Fruit fly (Drosophila melanogaster) whole organism, embryonic: ENCODE data around the gene CG4658.

ENCODE experiments used
- Atf6 ChIP-seq: fragments of 200-800 bp; sonication (Bioruptor generic); IDR thresholded peaks from 2 replicates; pipeline ENCODE4 v1.3.6; 2022; ENCODE audit warnings: missing biosample characterization, missing genetic modification characterization
- Bgb ChIP-seq: fragments of 200-800 bp; sonication (Bioruptor generic); IDR thresholded peaks from 2 replicates; pipeline ENCODE4 v1.3.6; 2022; ENCODE audit warnings: missing biosample characterization, missing genetic modification characterization; ENCODE audit not compliant: partially characterized antibody
- CG10366 ChIP-seq: fragments of 200-800 bp; sonication (Bioruptor generic); IDR thresholded peaks from 2 replicates; pipeline ENCODE4 v1.3.6; 2022; ENCODE audit warnings: missing biosample characterization, missing genetic modification characterization
- CG10979 ChIP-seq: fragments of 200-800 bp; sonication (Bioruptor generic); optimal IDR thresholded peaks from 2 replicates; lab custom pipeline; 2018; ENCODE audit warnings: missing biosample characterization, mild to moderate bottlenecking, missing genetic modification characterization, moderate library complexity
- CG11247 ChIP-seq: fragments of 200-800 bp; sonication (Bioruptor generic); IDR thresholded peaks from 2 replicates; pipeline ENCODE4 v1.3.6; 2022; ENCODE audit warnings: missing biosample characterization, missing genetic modification characterization
- CG11695 ChIP-seq: fragments of 200-800 bp; sonication (Bioruptor generic); IDR thresholded peaks from 3 replicates; pipeline ENCODE4 v1.3.6; 2022; ENCODE audit warnings: missing biosample characterization, missing genetic modification characterization
- CG11696 ChIP-seq: fragments of 200-800 bp; sonication (Bioruptor generic); IDR thresholded peaks from 2 replicates; pipeline ENCODE4 v1.3.6; 2022; ENCODE audit warnings: missing biosample characterization, missing genetic modification characterization
- CG13775 ChIP-seq: fragments of 200-800 bp; sonication (Bioruptor generic); optimal IDR thresholded peaks from 3 replicates; lab custom pipeline; 2017; ENCODE audit warnings: missing biosample characterization, mild to moderate bottlenecking, missing genetic modification characterization
- CG14014 ChIP-seq: fragments of 200-800 bp; sonication (Bioruptor generic); IDR thresholded peaks from 2 replicates; pipeline ENCODE4 v1.3.6; 2022; ENCODE audit warnings: missing biosample characterization, missing genetic modification characterization
- CG16863 ChIP-seq: fragments of 200-800 bp; sonication (Bioruptor generic); optimal IDR thresholded peaks from 3 replicates; lab custom pipeline; 2016; ENCODE audit warnings: missing biosample characterization, missing genetic modification characterization
- CG1792 ChIP-seq: fragments of 200-800 bp; sonication (Bioruptor generic); optimal IDR thresholded peaks from 2 replicates; lab custom pipeline; 2016; ENCODE audit warnings: missing biosample characterization, missing genetic modification characterization
- CG18262 ChIP-seq: fragments of 200-800 bp; optimal IDR thresholded peaks from 3 replicates; lab custom pipeline; 2019; ENCODE audit warnings: missing biosample characterization, mild to moderate bottlenecking, missing genetic modification characterization, moderate library complexity
- CG18599 ChIP-seq: fragments of 200-800 bp; sonication (Bioruptor generic); optimal IDR thresholded peaks from 3 replicates; lab custom pipeline; 2017; ENCODE audit warnings: missing biosample characterization, missing genetic modification characterization, mild to moderate bottlenecking, moderate library complexity, missing genetic modification reagents
- CG2129 ChIP-seq: fragments of 200-800 bp; sonication (Bioruptor generic); IDR thresholded peaks from 2 replicates; pipeline ENCODE4 v1.3.6; 2022; ENCODE audit warnings: missing biosample characterization, missing genetic modification characterization; ENCODE audit not compliant: partially characterized antibody
- CG2712 ChIP-seq: fragments of 200-800 bp; optimal IDR thresholded peaks from 3 replicates; lab custom pipeline; 2019; ENCODE audit warnings: missing biosample characterization, mild to moderate bottlenecking, missing genetic modification characterization, moderate library complexity
- CG3726 ChIP-seq: fragments of 200-800 bp; sonication (Bioruptor generic); IDR thresholded peaks from 3 replicates; pipeline ENCODE4, ENCODE4 v1.3.6; 2022; ENCODE audit warnings: missing biosample characterization, missing genetic modification characterization
- CG4424 ChIP-seq: fragments of 200-800 bp; sonication (Bioruptor generic); optimal IDR thresholded peaks from 3 replicates; lab custom pipeline; 2016; ENCODE audit warnings: missing biosample characterization, missing genetic modification characterization
- CG7271 ChIP-seq: fragments of 200-800 bp; sonication (Bioruptor generic); optimal IDR thresholded peaks from 2 replicates; lab custom pipeline; 2018; ENCODE audit warnings: missing biosample characterization, mild to moderate bottlenecking, missing genetic modification characterization, moderate library complexity
- CG7372 ChIP-seq: fragments of 200-800 bp; sonication (Bioruptor generic); IDR thresholded peaks from 2 replicates; pipeline ENCODE4 v1.3.6; 2022; ENCODE audit warnings: missing biosample characterization, missing genetic modification characterization
- CG7987 ChIP-seq: fragments of 200-800 bp; sonication (Bioruptor generic); optimal IDR thresholded peaks from 2 replicates; lab custom pipeline; 2018; ENCODE audit warnings: missing biosample characterization, mild to moderate bottlenecking, missing genetic modification characterization, moderate library complexity
- CG8765 ChIP-seq: fragments of 200-800 bp; sonication (Bioruptor generic); IDR thresholded peaks from 2 replicates; pipeline ENCODE4 v1.3.6; 2022; ENCODE audit warnings: missing biosample characterization, missing genetic modification characterization
- CoRest ChIP-seq: fragments of 200-800 bp; sonication (Bioruptor generic); optimal IDR thresholded peaks from 3 replicates; lab custom pipeline; 2018; ENCODE audit warnings: missing biosample characterization, mild to moderate bottlenecking, missing genetic modification characterization, moderate library complexity
- H2.0 ChIP-seq: fragments of 200-800 bp; sonication (Bioruptor generic); IDR thresholded peaks from 2 replicates; pipeline ENCODE4 v1.3.6; 2022; ENCODE audit warnings: missing biosample characterization, missing genetic modification characterization
- HLHmδ ChIP-seq: fragments of 200-800 bp; sonication (Bioruptor generic); optimal IDR thresholded peaks from 2 replicates; lab custom pipeline; 2018; ENCODE audit warnings: missing biosample characterization, mild to moderate bottlenecking, missing genetic modification characterization, moderate library complexity
- Hr3 ChIP-seq: fragments of 200-800 bp; sonication (Bioruptor generic); optimal IDR thresholded peaks from 3 replicates; lab custom pipeline; 2016; ENCODE audit warnings: missing biosample characterization, missing genetic modification characterization
- Sox100B ChIP-seq: fragments of 200-800 bp; sonication (Bioruptor generic); optimal IDR thresholded peaks from 3 replicates; lab custom pipeline; 2018; ENCODE audit warnings: missing biosample characterization, mild to moderate bottlenecking, missing genetic modification characterization
- Usf ChIP-seq: fragments of 200-800 bp; sonication (Bioruptor generic); optimal IDR thresholded peaks from 2 replicates; lab custom pipeline; 2017; ENCODE audit warnings: missing genotype, missing biosample characterization, missing genetic modification characterization
- Xbp1 ChIP-seq: fragments of 200-800 bp; sonication (Bioruptor generic); optimal IDR thresholded peaks from 3 replicates; lab custom pipeline; 2016; ENCODE audit warnings: missing biosample characterization, mild to moderate bottlenecking, missing genetic modification characterization
- ac ChIP-seq: fragments of 200-800 bp; sonication (Bioruptor generic); optimal IDR thresholded peaks from 3 replicates; lab custom pipeline; 2017; ENCODE audit warnings: missing biosample characterization, mild to moderate bottlenecking, missing genetic modification characterization
- bowl ChIP-seq: fragments of 200-800 bp; sonication (Bioruptor generic); IDR thresholded peaks from 2 replicates; pipeline ENCODE4 v1.3.6; 2022; ENCODE audit warnings: missing biosample characterization, missing genetic modification characterization
- cg ChIP-seq: fragments of 200-800 bp; sonication (Bioruptor generic); optimal IDR thresholded peaks from 3 replicates; lab custom pipeline; 2019; ENCODE audit warnings: missing biosample characterization, mild to moderate bottlenecking, missing genetic modification characterization, moderate library complexity
- chif ChIP-seq, 2 experiments: fragments of 200-800 bp; sonication (Bioruptor generic); optimal IDR thresholded peaks; 3 replicates each; lab custom pipeline; 2016; ENCODE audit warnings: missing biosample characterization in 2 of 2, missing genetic modification characterization in 2 of 2
- dan ChIP-seq: fragments of 200-800 bp; sonication (Bioruptor generic); IDR thresholded peaks from 2 replicates; pipeline ENCODE4 v1.3.6; 2022; ENCODE audit warnings: missing biosample characterization, missing genetic modification characterization
- dimm ChIP-seq: fragments of 200-800 bp; sonication (Bioruptor generic); IDR thresholded peaks from 2 replicates; pipeline ENCODE4 v1.3.6; 2022; ENCODE audit warnings: missing biosample characterization, missing genetic modification characterization
- dmrt11E ChIP-seq: fragments of 200-800 bp; sonication (Bioruptor generic); optimal IDR thresholded peaks from 3 replicates; lab custom pipeline; 2018; ENCODE audit warnings: missing biosample characterization, mild to moderate bottlenecking, missing genetic modification characterization, moderate library complexity
- exex ChIP-seq: fragments of 200-800 bp; sonication (Bioruptor generic); optimal IDR thresholded peaks from 4 replicates; lab custom pipeline; 2018; ENCODE audit warnings: missing biosample characterization, mild to moderate bottlenecking, missing genetic modification characterization, moderate library complexity
- h ChIP-seq: fragments of >200 bp; optimal IDR thresholded peaks from 2 replicates; lab custom pipeline; 2017
- lmd ChIP-seq: fragments of 200-800 bp; sonication (Bioruptor generic); IDR thresholded peaks from 2 replicates; pipeline ENCODE4 v1.3.6; 2022; ENCODE audit warnings: missing biosample characterization, missing genetic modification characterization
- mld ChIP-seq: fragments of 200-800 bp; sonication (Bioruptor generic); IDR thresholded peaks from 3 replicates; pipeline ENCODE4 v1.3.6; 2022; ENCODE audit warnings: missing biosample characterization, missing genetic modification characterization; ENCODE audit not compliant: partially characterized antibody
- nau ChIP-seq: fragments of 200-800 bp; sonication (Bioruptor generic); optimal IDR thresholded peaks from 3 replicates; lab custom pipeline; 2017; ENCODE audit warnings: missing biosample characterization, mild to moderate bottlenecking, missing genetic modification characterization, missing genetic modification reagents
- nom ChIP-seq: fragments of 200-800 bp; sonication (Bioruptor generic); optimal IDR thresholded peaks from 2 replicates; lab custom pipeline; 2017; ENCODE audit warnings: missing biosample characterization, missing genetic modification characterization, mild to moderate bottlenecking, moderate library complexity, missing genetic modification reagents
- peb ChIP-seq: fragments of 200-800 bp; sonication (Bioruptor generic); IDR thresholded peaks from 2 replicates; pipeline ENCODE4 v1.3.6; 2022; ENCODE audit warnings: missing biosample characterization, missing genetic modification characterization
- pfk ChIP-seq: fragments of 200-800 bp; sonication (Bioruptor generic); optimal IDR thresholded peaks from 2 replicates; lab custom pipeline; 2018; ENCODE audit warnings: missing biosample characterization, mild to moderate bottlenecking, missing genetic modification characterization, moderate library complexity
- ro ChIP-seq: fragments of 200-800 bp; sonication (Bioruptor generic); IDR thresholded peaks from 2 replicates; pipeline ENCODE4 v1.3.6; 2022; ENCODE audit warnings: missing biosample characterization, missing genetic modification characterization
- sens ChIP-seq: fragments of 200-800 bp; sonication (Bioruptor generic); peaks from one replicate; lab custom pipeline; 2016; ENCODE audit warnings: missing biosample characterization, missing genetic modification characterization
- sisA ChIP-seq: fragments of 200-800 bp; sonication (Bioruptor generic); IDR thresholded peaks from 2 replicates; pipeline ENCODE4 v1.3.6; 2022; ENCODE audit warnings: missing biosample characterization, missing genetic modification characterization
- tin ChIP-seq: fragments of 200-800 bp; sonication (Bioruptor generic); optimal IDR thresholded peaks from 3 replicates; lab custom pipeline; 2016; ENCODE audit warnings: missing biosample characterization, missing genetic modification characterization
- zen2 ChIP-seq: fragments of 200-800 bp; sonication (Bioruptor generic); IDR thresholded peaks from 3 replicates; pipeline ENCODE4 v1.3.6; 2022; ENCODE audit warnings: missing biosample characterization, missing genetic modification characterization; ENCODE audit not compliant: partially characterized antibody
- zfh1 ChIP-seq: fragments of 200-800 bp; sonication (Bioruptor generic); IDR thresholded peaks from 3 replicates; pipeline ENCODE4 v1.3.6; 2022; ENCODE audit warnings: missing biosample characterization, missing genetic modification characterization

Gene CG4658

DNA sequence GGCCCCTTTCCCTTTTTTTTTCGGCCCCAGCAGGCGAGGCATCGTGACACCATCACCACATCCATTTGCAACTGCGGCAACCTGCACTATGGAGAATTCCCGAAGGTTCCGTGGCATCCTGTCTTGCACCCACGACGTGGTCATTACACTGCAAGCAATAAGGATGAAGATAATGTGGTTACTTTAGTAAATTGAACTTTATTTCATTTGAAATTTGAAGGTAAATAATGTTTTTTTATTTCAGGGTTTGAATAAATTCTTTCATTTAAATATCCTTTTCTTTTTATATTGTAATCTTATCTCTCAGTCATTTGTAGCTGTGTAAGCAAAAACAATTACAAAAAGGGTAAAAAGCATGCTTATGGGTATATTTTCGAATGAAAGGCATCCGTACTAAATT, 24.9 kb downstream of the CG4658 start:
- TF ChIP-seq CG11247 (GFP tag; lab: Robert Waterston, UW) (no peak), CG14014 (GFP tag; lab: Robert Waterston, UW) (no peak), CoRest (tag; lab: Kevin White, UChicago) (no peak), sens (peak; percentile 45), H2.0 (no peak), CG16863 (GFP tag; lab: Kevin White, UChicago) (no peak), CG10979 (tag; lab: Kevin White, UChicago) (peak; percentile 31), mld (GFP tag; lab: Robert Waterston, UW) (no peak), CG2712 (tag; lab: Kevin White, UChicago) (peak; percentile 8), CG7372 (no peak), dmrt11E (tag; lab: Kevin White, UChicago) (peak; percentile 7), CG2129 (GFP tag; lab: Robert Waterston, UW) (no peak), pfk (GFP tag; lab: Kevin White, UChicago) (no peak), CG8765 (GFP tag; lab: Robert Waterston, UW) (0 out of 2 replicates have a peak, but pooled peaks have one; percentile 45), Xbp1 (GFP tag; lab: Kevin White, UChicago) (no peak), CG7987 (GFP tag; lab: Kevin White, UChicago) (no peak)

dm6 chr2L:9982516-9982915, 25.6 kb downstream of the CG4658 start:
- TF ChIP-seq zfh1 (GFP tag; lab: Robert Waterston, UW) (no peak), CG18262 (tag; lab: Kevin White, UChicago) (no peak), Hr3 (no peak), CG11695 (GFP tag; lab: Robert Waterston, UW) (no peak), CG13775 (GFP tag; lab: Kevin White, UChicago) (no peak), nom (GFP tag; lab: Kevin White, UChicago) (peak; percentile 48), CG4424 (no peak), Usf (no peak), dan (GFP tag; lab: Robert Waterston, UW) (no peak), CG3726 (GFP tag; lab: Robert Waterston, UW) (no peak), CG7271 (tag; lab: Kevin White, UChicago) (no peak), exex (no peak), nau (GFP tag; lab: Kevin White, UChicago) (no peak), CG11696 (no peak), CG10979 (tag; lab: Kevin White, UChicago) (peak; percentile 2), chif (GFP tag; optimal IDR thresholded peaks at IDR 0.05; lab: Kevin White, UChicago) (no peak), sens (peak; percentile 51), CG2712 (tag; lab: Kevin White, UChicago) (peak; percentile 5), CG1792 (GFP tag; lab: Kevin White, UChicago) (no peak), sisA (GFP tag; lab: Robert Waterston, UW) (no peak), zen2 (no peak)

DNA sequence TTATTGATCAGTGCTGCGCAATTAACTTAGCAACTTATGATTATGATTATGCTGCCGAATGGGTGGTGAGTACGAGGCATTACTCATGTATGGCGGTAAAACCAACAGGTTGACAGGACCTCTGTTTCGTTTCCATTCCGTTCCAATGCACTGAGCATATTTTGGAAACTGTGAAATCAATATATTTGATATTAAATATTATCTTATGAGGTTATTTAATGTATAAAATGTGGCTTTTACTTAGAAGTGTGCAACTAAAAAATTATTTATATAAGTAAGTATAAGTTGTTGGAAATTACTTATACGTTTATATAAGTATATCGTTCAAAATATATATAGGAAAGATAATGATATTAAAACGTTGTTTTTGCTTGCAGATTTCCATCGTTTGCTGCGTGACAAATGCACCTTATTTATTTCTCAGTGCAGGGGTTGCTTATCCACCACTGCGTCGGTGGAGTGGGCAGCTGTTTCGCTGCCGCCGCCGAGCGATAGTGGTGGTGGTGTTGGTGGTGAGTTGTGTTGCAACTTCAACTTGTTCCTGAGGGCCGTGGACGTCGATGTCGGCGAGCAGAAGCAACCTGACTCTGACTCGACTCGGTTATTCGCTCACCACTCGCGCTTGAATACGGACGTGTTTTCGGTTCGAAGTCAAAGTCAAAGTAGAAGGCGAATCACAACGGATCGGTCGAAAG, 27.3 kb downstream of the CG4658 start, which contains the start of gene bib:
Gene bib (plus strand): TSS at position 568 of the 695 bp plus-strand sequence.
- TF ChIP-seq Sox100B (GFP tag; lab: Kevin White, UChicago) (peak; percentile 92), h (lab: Kevin White, UChicago) (no peak), Bgb (GFP tag; lab: Robert Waterston, UW) (no peak), ac (peak; percentile 81), cg (GFP tag; lab: Kevin White, UChicago) (peak; percentile 10), CG10366 (peak; percentile 57; the same call in 1 of the 2 replicates), ro (GFP tag; lab: Robert Waterston, UW) (no peak; the same call in 1 of the 2 replicates), dimm (GFP tag; lab: Robert Waterston, UW) (no peak), HLHmδ (GFP tag; lab: Kevin White, UChicago) (peak; percentile 96), tin (GFP tag; lab: Kevin White, UChicago) (peak; percentile 85), bowl (GFP tag; lab: Robert Waterston, UW) (0 out of 2 replicates have a peak, but pooled peaks have one; percentile 26), CG18599 (GFP tag; lab: Kevin White, UChicago) (peak; percentile 90), peb (peak; percentile 48), Atf6 (GFP tag; lab: Robert Waterston, UW) (peak; percentile 62), lmd (peak; percentile 74)
